Worm (Caenorhabditis elegans): Measurements from ENCODE around the gene nhr-270.

Gene nhr-270

ce11 chrV:762340-762739 is 42.2 kb downstream of the nhr-270 start, which contains the start of gene srp-2:
TSS of gene srp-2 (plus strand) at chrV:762640.
- TF ChIP-seq tra-4 (tag; optimal IDR thresholded peaks at IDR 0.05) (no peak), tbx-11 (GFP tag; IDR thresholded peaks at IDR 0.05) (no peak), B0310.2 (tag; optimal IDR thresholded peaks at IDR 0.05) (no peak), pes-1 (GFP tag; IDR thresholded peaks at IDR 0.05) (no peak), ceh-13 (GFP tag; optimal IDR thresholded peaks at IDR 0.05) (no peak), aly-1 (tag; optimal IDR thresholded peaks at IDR 0.05) (no peak), hnd-1 (tag; optimal IDR thresholded peaks at IDR 0.05) (no peak), tbx-37 (GFP tag; conservative IDR thresholded peaks at IDR 0.05) (no peak), ceh-36 (tag; optimal IDR thresholded peaks at IDR 0.05) (no peak), sea-1 (GFP tag; conservative IDR thresholded peaks at IDR 0.05) (no peak), hmbx-1 (tag; optimal IDR thresholded peaks at IDR 0.05) (no peak), hmg-4 (GFP tag; optimal IDR thresholded peaks at IDR 0.05) (no peak)

DNA sequence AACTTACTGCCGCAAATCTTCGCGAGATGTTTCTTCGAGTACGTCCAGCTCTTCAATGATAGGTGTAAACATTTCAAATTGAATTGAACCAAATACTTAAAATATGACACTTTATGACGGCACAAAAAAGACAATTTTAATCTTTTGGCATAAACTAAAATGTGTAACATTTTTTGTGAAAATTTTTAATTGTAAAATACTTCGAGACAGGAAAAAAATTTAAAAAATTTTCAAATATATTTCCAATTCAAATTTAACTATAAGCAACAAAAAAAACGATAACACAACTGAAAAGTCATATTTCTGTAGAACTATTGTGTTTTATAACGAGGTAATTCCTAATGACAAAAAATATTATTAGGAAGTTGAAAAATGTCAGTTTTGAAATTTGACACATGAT is 42.7 kb downstream of the nhr-270 start, which contains the start of gene C05E4.12:
TSS of gene C05E4.12 (minus strand) at position 101 of the 400 bp plus-strand sequence.
- TF ChIP-seq tbx-11 (GFP tag; IDR thresholded peaks at IDR 0.05): no peak
- TF ChIP-seq ceh-13 (GFP tag; optimal IDR thresholded peaks at IDR 0.05): no peak
- no peak for TF ChIP-seq pes-1 (GFP tag; IDR thresholded peaks at IDR 0.05)
- TF ChIP-seq hmbx-1 (tag; optimal IDR thresholded peaks at IDR 0.05): no peak
- TF ChIP-seq ama-1 (optimal IDR thresholded peaks at IDR 0.05): no peak
- TF ChIP-seq F13C5.2 (tag; optimal IDR thresholded peaks at IDR 0.05): no peak
- TF ChIP-seq flt-1 (GFP tag; IDR thresholded peaks at IDR 0.05): no peak
- TF ChIP-seq ceh-36 (tag; optimal IDR thresholded peaks at IDR 0.05): no peak
- TF ChIP-seq sea-1 (GFP tag; conservative IDR thresholded peaks at IDR 0.05): no peak
- no peak for TF ChIP-seq aly-1 (tag; optimal IDR thresholded peaks at IDR 0.05)
- no peak for TF ChIP-seq B0310.2 (tag; optimal IDR thresholded peaks at IDR 0.05)
- TF ChIP-seq ets-7 (tag; optimal IDR thresholded peaks at IDR 0.05): no peak
- no peak for TF ChIP-seq tra-4 (tag; optimal IDR thresholded peaks at IDR 0.05)
- no peak for TF ChIP-seq scrt-1 (GFP tag; IDR thresholded peaks at IDR 0.05)
- TF ChIP-seq hmg-4 (GFP tag; optimal IDR thresholded peaks at IDR 0.05): no peak
- no peak for TF ChIP-seq hnd-1 (tag; optimal IDR thresholded peaks at IDR 0.05)
- TF ChIP-seq tbx-37 (GFP tag; conservative IDR thresholded peaks at IDR 0.05): no peak

ce11 chrV:761235-761634 is 43.3 kb downstream of the nhr-270 start, which contains the start of gene C05E4.15:
TSS of gene C05E4.15 (minus strand) at chrV:761335.
- TF ChIP-seq tbx-11 (GFP tag; IDR thresholded peaks at IDR 0.05) (no peak), ceh-36 (tag; optimal IDR thresholded peaks at IDR 0.05) (no peak), pes-1 (GFP tag; IDR thresholded peaks at IDR 0.05) (no peak)

ce11 chrV:756169-756568 is 48.4 kb downstream of the nhr-270 start, which contains the start of gene str-20:
TSS of gene str-20 (plus strand) at chrV:756469.
- TF ChIP-seq ets-7 (tag; optimal IDR thresholded peaks at IDR 0.05): no peak
- no peak for TF ChIP-seq tbx-37 (GFP tag; conservative IDR thresholded peaks at IDR 0.05)
- no peak for TF ChIP-seq hmg-4 (GFP tag; optimal IDR thresholded peaks at IDR 0.05)

DNA sequence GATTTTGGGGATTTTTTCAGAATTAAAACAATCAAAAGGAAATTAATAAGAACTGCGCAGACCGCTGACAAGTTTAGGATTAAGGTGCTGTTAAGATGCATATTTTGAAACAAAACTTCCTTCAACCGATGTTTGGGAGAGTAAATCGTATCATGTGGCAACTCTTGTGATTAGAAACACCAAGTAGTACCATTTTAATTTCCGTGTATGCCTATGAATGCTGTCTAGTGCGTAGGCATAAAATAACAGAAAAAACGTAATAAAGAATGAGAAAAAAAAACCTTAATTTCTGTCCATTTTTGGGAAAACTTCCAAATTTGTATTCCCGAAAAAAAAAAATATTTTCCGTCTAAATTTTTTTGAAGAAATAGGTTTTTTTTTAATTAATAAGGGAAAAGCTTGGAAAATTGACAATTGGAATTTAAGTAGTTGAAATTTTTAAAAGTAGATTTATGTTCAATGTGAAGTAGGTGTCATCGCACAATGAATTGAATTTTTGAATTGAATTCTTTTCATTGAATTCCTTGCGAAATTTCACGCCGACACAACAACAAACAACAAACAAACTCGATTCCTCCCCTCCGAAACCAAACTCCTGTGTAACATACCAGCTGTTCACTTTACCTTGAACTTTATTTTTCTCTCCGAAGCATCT is 51.7 kb downstream of the nhr-270 start, which contains the start of the genes str-262 and srp-1:
TSS of gene str-262 (minus strand) at position 101 of the 655 bp plus-strand sequence.
TSS of gene srp-1 (plus strand) at position 605 of the 655 bp plus-strand sequence.
- TF ChIP-seq ets-7 (tag; optimal IDR thresholded peaks at IDR 0.05) (no peak), tra-4 (tag; optimal IDR thresholded peaks at IDR 0.05) (no peak), hnd-1 (tag; optimal IDR thresholded peaks at IDR 0.05) (no peak), F13C5.2 (tag; optimal IDR thresholded peaks at IDR 0.05) (no peak), B0310.2 (tag; optimal IDR thresholded peaks at IDR 0.05) (no peak)
